Worm (Caenorhabditis elegans): ENCODE measurements around the gene clec-5.

- TF ChIP-seq scrt-1 (GFP tag; IDR thresholded peaks at IDR 0.05) (no peak), flt-1 (GFP tag; IDR thresholded peaks at IDR 0.05) (no peak), ceh-36 (tag; optimal IDR thresholded peaks at IDR 0.05) (no peak), sea-1 (GFP tag; conservative IDR thresholded peaks at IDR 0.05) (no peak), pes-1 (GFP tag; IDR thresholded peaks at IDR 0.05) (no peak), hnd-1 (tag; optimal IDR thresholded peaks at IDR 0.05) (no peak), ama-1 (optimal IDR thresholded peaks at IDR 0.05) (no peak), F13C5.2 (tag; optimal IDR thresholded peaks at IDR 0.05) (no peak), ets-7 (tag; optimal IDR thresholded peaks at IDR 0.05) (no peak)
Observed at ce11 chrIII:4863127-4863526, 20.3 kb downstream of the clec-5 start, which contains the start of gene coq-8.
